Worm (Caenorhabditis elegans) whole organism, young adult: ENCODE results near the gene srbc-32.

Experiments used
- D2030.7 ChIP-seq: fragments of 200-800 bp; sonication (Bioruptor generic); IDR thresholded peaks from 2 replicates; pipeline ENCODE4 v1.3.6; 2022; ENCODE audit warnings: missing genetic modification reagents, missing genetic modification characterization, missing compliant biosample characterization
- F55B11.4 ChIP-seq: sonication (generic microtip); optimal IDR thresholded peaks from 2 replicates; lab custom pipeline; 2016; ENCODE audit warnings: missing compliant biosample characterization, missing genetic modification characterization, borderline replicate concordance; ENCODE audit not compliant: insufficient read depth
- K11D2.4 ChIP-seq: fragments of 200-800 bp; sonication (Bioruptor generic); IDR thresholded peaks from 2 replicates; pipeline ENCODE4 v1.3.6; 2022; ENCODE audit warnings: missing genetic modification reagents, missing genetic modification characterization, missing compliant biosample characterization
- K12H6.12 ChIP-seq: fragments of 200-800 bp; sonication (Bioruptor generic); optimal IDR thresholded peaks from 2 replicates; lab custom pipeline; 2018; ENCODE audit warnings: mild to moderate bottlenecking, missing genetic modification characterization, missing compliant biosample characterization
- Y53F4B.3 ChIP-seq: fragments of 200-800 bp; sonication (Bioruptor generic); IDR thresholded peaks from 2 replicates; pipeline ENCODE4 v1.3.6; 2022; ENCODE audit warnings: missing genetic modification reagents, missing genetic modification characterization, missing compliant biosample characterization
- Y67H2A.10 ChIP-seq: fragments of 200-800 bp; sonication (Bioruptor generic); conservative IDR thresholded peaks from 2 replicates; pipeline ENCODE4 v1.3.6; 2022; ENCODE audit warnings: missing genetic modification reagents, missing genetic modification characterization, missing compliant biosample characterization
- Y95B8A.8 ChIP-seq: fragments of 200-800 bp; sonication (Bioruptor generic); IDR thresholded peaks from 2 replicates; pipeline ENCODE4 v1.3.6; 2022; ENCODE audit warnings: missing genetic modification reagents, missing genetic modification characterization, missing compliant biosample characterization
- akir-1 ChIP-seq: fragments of 200-800 bp; sonication (Bioruptor generic); optimal IDR thresholded peaks from 2 replicates; lab custom pipeline; 2018; ENCODE audit warnings: mild to moderate bottlenecking, missing genetic modification characterization, moderate library complexity, missing compliant biosample characterization
- ama-1 ChIP-seq, 3 experiments: fragments of 150-350 bp in 1 of 3; sonication (generic microtip) in 2 of 3; optimal IDR thresholded peaks; 2 replicates each; lab custom pipeline; 2014 to 2018; ENCODE audit warnings: missing biosample characterization in 2 of 3, missing genetic modification characterization in 2 of 3, missing genetic modification reagents in 2 of 3
- aptf-2 ChIP-seq: fragments of 200-800 bp; sonication (Bioruptor generic); conservative IDR thresholded peaks from 2 replicates; pipeline ENCODE4 v1.3.6; 2022; ENCODE audit warnings: missing genetic modification reagents, missing genetic modification characterization, missing compliant biosample characterization
- attf-5 ChIP-seq: fragments of 200-800 bp; sonication (Bioruptor generic); optimal IDR thresholded peaks from 2 replicates; lab custom pipeline; 2018; ENCODE audit warnings: mild to moderate bottlenecking, missing genetic modification characterization, missing compliant biosample characterization
- ccch-3 ChIP-seq: fragments of 200-800 bp; sonication (Bioruptor generic); optimal IDR thresholded peaks from 2 replicates; lab custom pipeline; 2018; ENCODE audit warnings: mild to moderate bottlenecking, missing genetic modification characterization, missing compliant biosample characterization
- die-1 ChIP-seq: sonication (generic microtip); optimal IDR thresholded peaks from 2 replicates; lab custom pipeline; 2016; ENCODE audit warnings: missing genotype, mild to moderate bottlenecking, missing genetic modification characterization, missing compliant biosample characterization
- dox-1 ChIP-seq: fragments of 200-800 bp; sonication (Bioruptor generic); IDR thresholded peaks from 2 replicates; pipeline ENCODE4 v1.3.6; 2022; ENCODE audit warnings: missing genetic modification reagents, missing genetic modification characterization, missing compliant biosample characterization
- dpff-1 ChIP-seq: sonication (generic microtip); optimal IDR thresholded peaks from 2 replicates; lab custom pipeline; 2017; ENCODE audit warnings: mild to moderate bottlenecking, missing genetic modification characterization, missing compliant biosample characterization
- egl-18 ChIP-seq: fragments of 200-800 bp; sonication (Bioruptor generic); IDR thresholded peaks from 2 replicates; pipeline ENCODE4 v1.3.6; 2022; ENCODE audit warnings: missing genetic modification reagents, missing genetic modification characterization, missing compliant biosample characterization
- egrh-3 ChIP-seq: fragments of 200-800 bp; sonication (Bioruptor generic); IDR thresholded peaks from 2 replicates; pipeline ENCODE4 v1.3.6; 2022; ENCODE audit warnings: missing genetic modification reagents, missing genetic modification characterization, missing compliant biosample characterization
- gei-17 ChIP-seq: fragments of 200-800 bp; sonication (Bioruptor generic); optimal IDR thresholded peaks from 2 replicates; lab custom pipeline; 2018; ENCODE audit warnings: mild to moderate bottlenecking, missing genetic modification characterization, missing compliant biosample characterization
- hrde-1 ChIP-seq: sonication (generic microtip); optimal IDR thresholded peaks from 2 replicates; lab custom pipeline; 2016; ENCODE audit warnings: missing genetic modification characterization, mild to moderate bottlenecking, missing compliant biosample characterization, moderate library complexity, missing genotype, missing genetic modification reagents, borderline replicate concordance
- lag-1 ChIP-seq: fragments of 200-800 bp; sonication (Bioruptor generic); IDR thresholded peaks from 2 replicates; pipeline ENCODE4 v1.3.6; 2022; ENCODE audit warnings: missing genetic modification reagents, missing genetic modification characterization, missing compliant biosample characterization
- lin-54 ChIP-seq: fragments of 200-800 bp; sonication (Bioruptor generic); optimal IDR thresholded peaks from 2 replicates; lab custom pipeline; 2018; ENCODE audit warnings: mild to moderate bottlenecking, missing genetic modification characterization, missing compliant biosample characterization
- lir-1 ChIP-seq: fragments of 200-800 bp; sonication (Bioruptor generic); conservative IDR thresholded peaks from 2 replicates; pipeline ENCODE4 v1.3.6; 2022; ENCODE audit warnings: missing genetic modification reagents, missing genetic modification characterization, missing compliant biosample characterization
- mel-28 ChIP-seq: sonication (generic microtip); optimal IDR thresholded peaks from 2 replicates; lab custom pipeline; 2016; ENCODE audit warnings: borderline replicate concordance, mild to moderate bottlenecking, missing genetic modification characterization, missing compliant biosample characterization
- mxl-1 ChIP-seq: sonication (generic microtip); optimal IDR thresholded peaks from 2 replicates; lab custom pipeline; 2016; ENCODE audit warnings: missing genetic modification characterization, missing compliant biosample characterization
- pbrm-1 ChIP-seq: fragments of 200-800 bp; sonication (Bioruptor generic); IDR thresholded peaks from 2 replicates; pipeline ENCODE4 v1.3.6; 2022; ENCODE audit warnings: missing genetic modification reagents, missing genetic modification characterization, missing compliant biosample characterization
- repo-1 ChIP-seq: sonication (generic microtip); optimal IDR thresholded peaks from 2 replicates; lab custom pipeline; 2017; ENCODE audit warnings: mild to moderate bottlenecking, missing genetic modification characterization, missing compliant biosample characterization
- sdz-38 ChIP-seq: sonication (generic microtip); optimal IDR thresholded peaks from 2 replicates; lab custom pipeline; 2016; ENCODE audit warnings: missing genotype, missing genetic modification characterization, missing compliant biosample characterization
- snpc-1.1 ChIP-seq: sonication (generic microtip); optimal IDR thresholded peaks from 2 replicates; lab custom pipeline; 2017; ENCODE audit warnings: missing genetic modification characterization, mild to moderate bottlenecking, missing compliant biosample characterization, antibody characterized with exemption, moderate library complexity, missing genotype, missing genetic modification reagents; ENCODE audit not compliant: insufficient read depth
- tbp1 ChIP-seq: fragments of 200-800 bp; sonication (Bioruptor generic); optimal IDR thresholded peaks from 2 replicates; lab custom pipeline; 2018; ENCODE audit warnings: mild to moderate bottlenecking, missing genetic modification characterization, missing compliant biosample characterization
- tlf-1 ChIP-seq: fragments of 200-800 bp; sonication (Bioruptor generic); optimal IDR thresholded peaks from 2 replicates; lab custom pipeline; 2018; ENCODE audit warnings: mild to moderate bottlenecking, missing genetic modification characterization, missing compliant biosample characterization
- zfh-2 ChIP-seq: fragments of 200-800 bp; sonication (Bioruptor generic); conservative IDR thresholded peaks from 2 replicates; pipeline ENCODE4 v1.3.6; 2022; ENCODE audit warnings: missing genetic modification reagents, missing genetic modification characterization, missing compliant biosample characterization
- zim-3 ChIP-seq: sonication (generic microtip); optimal IDR thresholded peaks from 2 replicates; lab custom pipeline; 2017; ENCODE audit warnings: mild to moderate bottlenecking, missing genetic modification characterization, moderate library complexity, missing compliant biosample characterization
- ztf-22 ChIP-seq: fragments of 200-800 bp; sonication (Bioruptor generic); optimal IDR thresholded peaks from 2 replicates; lab custom pipeline; 2018; ENCODE audit warnings: mild to moderate bottlenecking, missing genetic modification characterization, moderate library complexity, missing compliant biosample characterization
- ztf-25 ChIP-seq: fragments of 200-800 bp; sonication (Bioruptor generic); IDR thresholded peaks from 2 replicates; pipeline ENCODE4 v1.3.6; 2022; ENCODE audit warnings: missing genetic modification reagents, missing genetic modification characterization, missing compliant biosample characterization
- ztf-28 ChIP-seq: fragments of 200-800 bp; sonication (Bioruptor generic); IDR thresholded peaks from 2 replicates; pipeline ENCODE4 v1.3.6; 2022; ENCODE audit warnings: missing genetic modification reagents, missing genetic modification characterization, missing compliant biosample characterization

srbc-32 gene

DNA sequence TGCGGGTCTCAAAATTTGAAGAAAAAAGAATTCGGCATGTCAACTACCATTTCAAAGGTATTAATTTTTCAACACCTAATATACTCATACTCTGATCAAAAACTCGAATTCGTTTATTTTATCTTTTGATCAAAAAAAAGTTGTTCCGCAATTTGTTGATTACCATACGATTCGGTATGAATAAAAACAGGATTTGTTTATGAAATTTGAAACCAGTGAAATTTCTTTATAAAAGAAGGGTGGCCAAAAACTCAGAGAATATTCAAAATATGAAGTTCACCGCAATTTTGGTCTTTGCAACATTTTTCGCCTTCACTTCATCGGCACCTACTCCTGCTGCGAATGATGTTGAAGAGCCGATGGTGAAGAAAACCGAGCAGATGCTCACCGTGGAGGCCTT, 15.3 kb upstream of the srbc-32 start, which contains the start of the genes C07G3.8 and C07G3.10:
Gene C07G3.8, minus strand, starts transcription at position 101 of the 400 bp plus-strand sequence.
Gene C07G3.10, plus strand, starts transcription at position 270 of the 400 bp plus-strand sequence.
- TF ChIP-seq tbp1 (GFP tag; lab: Kevin White, UChicago) (no peak), egrh-3 (GFP tag; lab: Robert Waterston, UW) (no peak), zim-3 (tag; lab: Kevin White, UChicago) (no peak), hrde-1 (tag; lab: Kevin White, UChicago) (no peak), mel-28 (tag; lab: Kevin White, UChicago) (no peak)

DNA sequence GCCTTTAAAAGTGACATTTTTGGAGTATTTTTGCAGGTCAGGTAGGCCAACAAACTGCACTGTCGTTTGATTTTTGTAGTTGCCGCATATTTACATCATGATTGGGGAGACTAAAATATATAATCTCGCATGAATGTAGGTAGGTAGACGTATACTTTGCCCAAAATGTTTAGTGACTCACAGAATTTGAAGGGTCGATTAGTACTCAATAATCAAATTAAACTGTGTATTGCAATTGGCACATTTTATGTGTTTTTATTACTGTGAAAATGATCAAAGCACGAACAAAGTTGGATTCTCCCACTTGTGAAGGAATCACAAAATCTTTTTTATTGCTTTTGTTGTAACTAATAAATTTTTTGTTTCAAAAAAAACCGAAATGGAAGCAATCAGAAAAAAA, 10.1 kb upstream of the srbc-32 start, which contains the start of gene C07G3.15:
Gene C07G3.15, minus strand, starts transcription at position 101 of the 400 bp plus-strand sequence.
- TF ChIP-seq lir-1 (GFP tag; lab: Robert Waterston, UW): no peak
- TF ChIP-seq gei-17 (GFP tag; lab: Kevin White, UChicago): no peak
- TF ChIP-seq aptf-2 (GFP tag; lab: Robert Waterston, UW): no peak
- no peak for TF ChIP-seq tbp1 (GFP tag; lab: Kevin White, UChicago)
- TF ChIP-seq F55B11.4: no peak
- TF ChIP-seq Y95B8A.8: no peak
- no peak for TF ChIP-seq Y53F4B.3 (GFP tag; lab: Robert Waterston, UW)
- TF ChIP-seq ama-1 (optimal IDR thresholded peaks at IDR 0.05; lab: Kevin White, UChicago): no peak
- TF ChIP-seq ama-1 (GFP tag; optimal IDR thresholded peaks at IDR 0.05; lab: Kevin White, UChicago): no peak

DNA sequence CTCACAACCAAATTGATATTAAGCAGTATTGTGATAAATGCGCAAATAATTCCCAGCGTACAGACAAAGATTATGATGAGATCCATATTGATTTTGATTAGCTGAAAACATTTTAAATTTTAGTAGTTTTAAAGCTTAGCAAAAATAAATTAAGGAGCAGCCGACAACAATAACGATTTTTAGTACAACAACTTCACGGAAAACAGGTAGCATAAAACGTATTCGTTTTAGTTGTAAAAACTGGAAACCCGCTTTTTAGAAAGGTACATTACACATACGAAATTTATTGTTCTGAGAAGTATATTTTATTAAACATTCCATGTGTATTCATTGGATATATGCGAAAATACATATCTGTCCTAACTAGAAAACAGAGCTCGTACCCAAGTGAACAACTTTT, 3.7 kb upstream of the srbc-32 start, which contains the start of gene srbc-36:
Gene srbc-36, minus strand, starts transcription at position 101 of the 400 bp plus-strand sequence.
- no peak for TF ChIP-seq ztf-28
- TF ChIP-seq lin-54: no peak
- no peak for TF ChIP-seq die-1 (tag; lab: Kevin White, UChicago)
- TF ChIP-seq pbrm-1 (GFP tag; lab: Robert Waterston, UW): no peak
- TF ChIP-seq gei-17 (GFP tag; lab: Kevin White, UChicago): no peak
- TF ChIP-seq K11D2.4 (GFP tag; lab: Robert Waterston, UW): no peak
- no peak for TF ChIP-seq tlf-1 (GFP tag; lab: Kevin White, UChicago)
- no peak for TF ChIP-seq ztf-25 (GFP tag; lab: Robert Waterston, UW)
- TF ChIP-seq zfh-2 (GFP tag; lab: Robert Waterston, UW): no peak
- no peak for TF ChIP-seq repo-1 (tag; lab: Kevin White, UChicago)
- TF ChIP-seq tbp1 (GFP tag; lab: Kevin White, UChicago): no peak
- no peak for TF ChIP-seq dpff-1
- TF ChIP-seq K12H6.12: no peak

DNA sequence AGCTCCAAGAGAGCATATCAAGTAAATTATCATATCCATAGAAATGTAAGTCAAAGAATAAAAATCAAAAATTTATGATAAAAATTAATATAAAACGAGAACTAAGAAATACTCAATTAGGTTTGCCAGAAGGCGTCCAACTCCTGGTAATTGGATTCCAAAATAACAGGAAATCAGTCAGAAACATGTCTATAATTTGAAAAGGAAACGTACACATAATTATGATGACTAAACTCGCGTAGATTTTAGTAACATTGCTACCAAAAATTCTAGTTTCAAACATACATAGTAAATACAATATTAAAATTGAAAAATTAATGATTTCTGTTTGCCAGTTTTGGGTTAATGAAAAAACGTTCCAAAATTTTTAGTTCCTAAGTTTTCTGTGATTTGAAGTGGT, 2.1 kb downstream of the srbc-32 start, which contains the start of gene srbc-33:
Gene srbc-33, minus strand, starts transcription at position 101 of the 400 bp plus-strand sequence.
- TF ChIP-seq mxl-1 (tag; lab: Kevin White, UChicago): no peak
- TF ChIP-seq egl-18: no peak
- TF ChIP-seq attf-5 (GFP tag; lab: Kevin White, UChicago): no peak
- no peak for TF ChIP-seq akir-1 (GFP tag; lab: Kevin White, UChicago)
- TF ChIP-seq repo-1 (tag; lab: Kevin White, UChicago): no peak
- TF ChIP-seq lag-1 (GFP tag; lab: Robert Waterston, UW): no peak
- TF ChIP-seq snpc-1.1 (tag; lab: Kevin White, UChicago): no peak
- TF ChIP-seq ama-1 (optimal IDR thresholded peaks at IDR 0.05; lab: Kevin White, UChicago): no peak
- TF ChIP-seq ama-1 (GFP tag; optimal IDR thresholded peaks at IDR 0.05; lab: Kevin White, UChicago): no peak
- TF ChIP-seq dox-1: no peak
- TF ChIP-seq ccch-3: no peak
- no peak for TF ChIP-seq Y67H2A.10 (GFP tag; lab: Robert Waterston, UW)
- no peak for TF ChIP-seq ztf-22 (GFP tag; lab: Kevin White, UChicago)
- no peak for TF ChIP-seq die-1 (tag; lab: Kevin White, UChicago)
- TF ChIP-seq sdz-38 (tag; lab: Kevin White, UChicago): no peak
- no peak for TF ChIP-seq D2030.7 (GFP tag; lab: Robert Waterston, UW)
